Worm (Caenorhabditis elegans) whole organism, L4 larva: ENCODE results near the gene F13E9.15.
A peak's percentile ranks its signal among the peaks of the same experiment; 100 is the strongest.

Experiments used
- F26F4.8 ChIP-seq: fragments of 200-800 bp; sonication (Bioruptor generic); conservative IDR thresholded peaks from 2 replicates; pipeline ENCODE4 v1.3.6; 2022; ENCODE audit warnings: missing genetic modification characterization, missing compliant biosample characterization
- Y105C5A.15 ChIP-seq: fragments of 200-800 bp; sonication (Bioruptor generic); IDR thresholded peaks from 2 replicates; pipeline ENCODE4 v1.3.6; 2022; ENCODE audit warnings: missing genetic modification characterization, missing compliant biosample characterization
- Y48G9A.11 ChIP-seq: fragments of 200-800 bp; sonication (Bioruptor generic); IDR thresholded peaks from 2 replicates; pipeline ENCODE4 v1.3.6; 2022; ENCODE audit warnings: missing genetic modification reagents, missing genetic modification characterization, missing compliant biosample characterization
- ZK337.2 ChIP-seq: fragments of 200-800 bp; sonication (Bioruptor generic); IDR thresholded peaks from 2 replicates; pipeline ENCODE4 v1.3.6; 2022; ENCODE audit warnings: missing genetic modification reagents, missing genetic modification characterization, missing compliant biosample characterization
- ZK546.5 ChIP-seq, 2 experiments: sonication (generic microtip); optimal IDR thresholded peaks; 2 replicates each; lab custom pipeline; 2017; ENCODE audit warnings: missing biosample characterization in 2 of 2, missing genetic modification characterization in 2 of 2
- arid-1 ChIP-seq: fragments of 200-800 bp; sonication (Bioruptor generic); conservative IDR thresholded peaks from 2 replicates; pipeline ENCODE4 v1.3.6; 2022; ENCODE audit warnings: missing genetic modification reagents, missing genetic modification characterization, missing compliant biosample characterization
- attf-4 ChIP-seq: sonication (generic microtip); optimal IDR thresholded peaks from 3 replicates; lab custom pipeline; 2017; ENCODE audit warnings: missing biosample characterization, missing genetic modification characterization
- ceh-20 ChIP-seq: fragments of 200-800 bp; sonication (Bioruptor generic); IDR thresholded peaks from 2 replicates; pipeline ENCODE4 v1.3.6; 2022; ENCODE audit warnings: missing genetic modification reagents, missing genetic modification characterization, missing compliant biosample characterization
- ceh-44 ChIP-seq: fragments of 200-800 bp; sonication (Bioruptor generic); IDR thresholded peaks from 2 replicates; pipeline ENCODE4 v1.3.6; 2022; ENCODE audit warnings: missing genetic modification reagents, missing genetic modification characterization, missing compliant biosample characterization
- ctbp-1 ChIP-seq: fragments of 200-800 bp; sonication (Bioruptor generic); IDR thresholded peaks from 2 replicates; pipeline ENCODE4 v1.3.6; 2022; ENCODE audit warnings: missing genetic modification reagents, missing genetic modification characterization, missing compliant biosample characterization
- daf-12 ChIP-seq: fragments of 150-350 bp; optimal IDR thresholded peaks from 2 replicates; lab custom pipeline; 2014; ENCODE audit warnings: missing biosample characterization, missing genetic modification reagents, missing genetic modification characterization
- daf-16 ChIP-seq, 3 experiments: sonication (generic microtip); optimal IDR thresholded peaks; 2 replicates each; lab custom pipeline; 2016 to 2017; ENCODE audit warnings: missing genetic modification characterization in 3 of 3, missing genetic modification reagents in 3 of 3, mild to moderate bottlenecking in 2 of 3, missing compliant biosample characterization in 2 of 3, missing biosample characterization in 1 of 3, moderate library complexity in 1 of 3
- daf-19 ChIP-seq: fragments of 200-800 bp; sonication (Bioruptor generic); conservative IDR thresholded peaks from 2 replicates; pipeline ENCODE4 v1.3.6; 2022; ENCODE audit warnings: missing genetic modification characterization, missing compliant biosample characterization
- dmd-6 ChIP-seq: fragments of 200-800 bp; sonication (Bioruptor generic); IDR thresholded peaks from 2 replicates; pipeline ENCODE4 v1.3.6; 2022; ENCODE audit warnings: missing genetic modification reagents, missing genetic modification characterization, missing compliant biosample characterization
- dmd-8 ChIP-seq: fragments of 200-800 bp; sonication (Bioruptor generic); IDR thresholded peaks from 2 replicates; pipeline ENCODE4 v1.3.6; 2022; ENCODE audit warnings: missing genetic modification characterization, missing compliant biosample characterization
- dve-1 ChIP-seq: sonication (generic microtip); optimal IDR thresholded peaks from 2 replicates; lab custom pipeline; 2017; ENCODE audit warnings: antibody characterized with exemption, mild to moderate bottlenecking, missing genetic modification characterization, missing compliant biosample characterization; ENCODE audit not compliant: insufficient read depth
- fkh-10 ChIP-seq: fragments of 150-350 bp; optimal IDR thresholded peaks from 2 replicates; lab custom pipeline; 2014; ENCODE audit warnings: missing biosample characterization, missing genetic modification reagents, missing genetic modification characterization
- hlh-30 ChIP-seq: sonication (generic microtip); optimal IDR thresholded peaks from 2 replicates; lab custom pipeline; 2017; ENCODE audit warnings: antibody characterized with exemption, mild to moderate bottlenecking, missing genetic modification characterization, missing compliant biosample characterization; ENCODE audit not compliant: insufficient read depth
- hmg-1.1 ChIP-seq: fragments of 200-800 bp; sonication (Bioruptor generic); IDR thresholded peaks from 2 replicates; pipeline ENCODE4 v1.3.6; 2022; ENCODE audit warnings: missing genetic modification reagents, missing genetic modification characterization, missing compliant biosample characterization
- lim-7 ChIP-seq: fragments of 200-800 bp; sonication (Bioruptor generic); IDR thresholded peaks from 2 replicates; pipeline ENCODE4 v1.3.6; 2022; ENCODE audit warnings: missing genetic modification characterization, missing compliant biosample characterization
- lin-1 ChIP-seq: fragments of 200-800 bp; sonication (Bioruptor generic); IDR thresholded peaks from 2 replicates; pipeline ENCODE4 v1.3.6; 2022; ENCODE audit warnings: missing genetic modification reagents, missing genetic modification characterization, missing compliant biosample characterization
- lin-15B ChIP-seq: fragments of 150-350 bp; sonication (generic microtip); optimal IDR thresholded peaks from 3 replicates; lab custom pipeline; 2014; ENCODE audit warnings: missing biosample characterization, missing genetic modification characterization
- lir-3 ChIP-seq: sonication (generic microtip); optimal IDR thresholded peaks from 2 replicates; lab custom pipeline; 2016; ENCODE audit warnings: mild to moderate bottlenecking, missing genetic modification characterization, missing compliant biosample characterization
- lsy-2 ChIP-seq, 2 experiments: fragments of 150-350 bp in 1 of 2; sonication (generic microtip) in 1 of 2; optimal IDR thresholded peaks; 2 replicates each; lab custom pipeline; 2014 to 2017; ENCODE audit warnings: missing biosample characterization in 2 of 2, missing genetic modification characterization in 2 of 2
- mxl-2 ChIP-seq: fragments of 200-800 bp; sonication (Bioruptor generic); conservative IDR thresholded peaks from 2 replicates; pipeline ENCODE4 v1.3.6; 2022; ENCODE audit warnings: missing genetic modification reagents, missing genetic modification characterization, missing compliant biosample characterization
- nhr-102 ChIP-seq: sonication (generic microtip); optimal IDR thresholded peaks from 2 replicates; lab custom pipeline; 2016; ENCODE audit warnings: mild to moderate bottlenecking, missing genetic modification characterization, moderate library complexity, missing compliant biosample characterization
- nhr-11 ChIP-seq: fragments of 150-350 bp; optimal IDR thresholded peaks from 2 replicates; lab custom pipeline; 2014; ENCODE audit warnings: missing biosample characterization, missing genetic modification characterization
- nhr-28 ChIP-seq: fragments of 150-350 bp; optimal IDR thresholded peaks from 2 replicates; lab custom pipeline; 2014; ENCODE audit warnings: missing biosample characterization, missing genetic modification characterization
- nhr-42 ChIP-seq: fragments of 200-800 bp; sonication (Bioruptor generic); IDR thresholded peaks from 2 replicates; pipeline ENCODE4 v1.3.6; 2022; ENCODE audit warnings: missing genetic modification characterization, missing compliant biosample characterization
- nhr-76 ChIP-seq: fragments of 150-350 bp; optimal IDR thresholded peaks from 2 replicates; lab custom pipeline; 2014; ENCODE audit warnings: missing biosample characterization, missing genetic modification characterization
- nhr-77 ChIP-seq: fragments of 150-350 bp; optimal IDR thresholded peaks from 2 replicates; lab custom pipeline; 2014; ENCODE audit warnings: missing biosample characterization, missing genetic modification characterization
- php-3 ChIP-seq: fragments of 200-800 bp; sonication (Bioruptor generic); IDR thresholded peaks from 2 replicates; pipeline ENCODE4 v1.3.6; 2022; ENCODE audit warnings: missing genetic modification reagents, missing genetic modification characterization, missing compliant biosample characterization
- pqm-1 ChIP-seq: sonication (generic microtip); optimal IDR thresholded peaks from 2 replicates; lab custom pipeline; 2017; ENCODE audit warnings: missing biosample characterization, missing genetic modification characterization
- rbr-2 ChIP-seq: sonication (generic microtip); optimal IDR thresholded peaks from 2 replicates; lab custom pipeline; 2016; ENCODE audit warnings: missing genotype, missing genetic modification characterization, missing compliant biosample characterization
- skn-1 ChIP-seq: fragments of 150-350 bp; optimal IDR thresholded peaks from 2 replicates; lab custom pipeline; 2014; ENCODE audit warnings: missing biosample characterization, missing genetic modification characterization
- spr-1 ChIP-seq: sonication (generic microtip); optimal IDR thresholded peaks from 2 replicates; lab custom pipeline; 2016; ENCODE audit warnings: mild to moderate bottlenecking, missing genetic modification characterization, missing compliant biosample characterization
- spr-3 ChIP-seq: fragments of 200-800 bp; sonication (Bioruptor generic); optimal IDR thresholded peaks from 2 replicates; lab custom pipeline; 2018; ENCODE audit warnings: mild to moderate bottlenecking, missing genetic modification characterization, missing compliant biosample characterization
- unc-39 ChIP-seq: sonication (generic microtip); optimal IDR thresholded peaks from 2 replicates; lab custom pipeline; 2017; ENCODE audit warnings: missing biosample characterization, missing genetic modification characterization
- unc-62 ChIP-seq, 3 experiments: fragments of 150-350 bp in 1 of 3; sonication (generic microtip); optimal IDR thresholded peaks in 2 of 3; peaks in 1 of 3; 1 replicate in 1 of 3; 2 replicates in 2 of 3; lab custom pipeline; 2014 to 2017; ENCODE audit warnings: missing biosample characterization in 3 of 3, missing genetic modification characterization in 3 of 3, missing genetic modification reagents in 3 of 3, missing genotype in 1 of 3
- zag-1 ChIP-seq: fragments of 150-350 bp; optimal IDR thresholded peaks from 2 replicates; lab custom pipeline; 2014; ENCODE audit warnings: missing biosample characterization, missing genetic modification characterization
- zfp-3 ChIP-seq: fragments of 200-800 bp; sonication (Bioruptor generic); conservative IDR thresholded peaks from 2 replicates; pipeline ENCODE4 v1.3.6; 2022; ENCODE audit warnings: missing genetic modification reagents, missing genetic modification characterization, missing compliant biosample characterization
- zip-11 ChIP-seq: fragments of 200-800 bp; sonication (Bioruptor generic); IDR thresholded peaks from 2 replicates; pipeline ENCODE4 v1.3.6; 2022; ENCODE audit warnings: missing genetic modification characterization, missing compliant biosample characterization
- ztf-7 ChIP-seq: fragments of 150-350 bp; optimal IDR thresholded peaks from 2 replicates; lab custom pipeline; 2014; ENCODE audit warnings: missing biosample characterization, missing genetic modification characterization

F13E9.15 gene

ce11 chrIV:10933062-10933552, 43.4 kb upstream of the F13E9.15 start, which contains the start of the genes dnc-1 and lsm-7 (continued):
- TF ChIP-seq nhr-77 (tag; lab: Kevin White, UChicago) (peak; percentile 70), F26F4.8 (GFP tag; lab: Robert Waterston, UW) (no peak), skn-1 (tag; lab: Kevin White, UChicago) (no peak), attf-4 (tag; lab: Kevin White, UChicago) (no peak), arid-1 (no peak; the same call in 1 of the 2 replicates), zfp-3 (GFP tag; lab: Robert Waterston, UW) (peak; percentile 81), lin-15B (no peak), lir-3 (tag; lab: Kevin White, UChicago) (no peak), nhr-76 (tag; lab: Kevin White, UChicago) (no peak), lin-1 (GFP tag; lab: Robert Waterston, UW) (peak; percentile 45; the same call in 1 of the 2 replicates), unc-62 (GFP tag; optimal IDR thresholded peaks at IDR 0.05 in 1 of 2; lab: Kevin White, UChicago) (no peak), unc-62 (tag; optimal IDR thresholded peaks at IDR 0.05; lab: Kevin White, UChicago) (no peak), dmd-6 (GFP tag; lab: Robert Waterston, UW) (peak; percentile 71), daf-16 (GFP tag; optimal IDR thresholded peaks at IDR 0.05; lab: Kevin White, UChicago) (no peak), daf-16 (tag; optimal IDR thresholded peaks at IDR 0.05; lab: Kevin White, UChicago) (peak; percentile 82), Y105C5A.15 (GFP tag; lab: Robert Waterston, UW) (no peak), Y48G9A.11 (GFP tag; lab: Robert Waterston, UW) (no peak), mxl-2 (GFP tag; lab: Robert Waterston, UW) (no peak), pqm-1 (tag; lab: Kevin White, UChicago) (no peak), zip-11 (GFP tag; lab: Robert Waterston, UW) (no peak), spr-1 (no peak)

- TF ChIP-seq lin-1 (GFP tag; lab: Robert Waterston, UW) (no peak), hlh-30 (tag; lab: Kevin White, UChicago) (peak; percentile 7)
These were observed 30.1 kb upstream of the F13E9.15 start, which contains the start of gene rbr-2 for ce11 chrIV:10919770-10920169. TSS of gene rbr-2 (plus strand) at chrIV:10920070.

- peak in 1 of 2 experiments; percentile 35 for TF ChIP-seq daf-16 (GFP tag; optimal IDR thresholded peaks at IDR 0.05; lab: Kevin White, UChicago)
- TF ChIP-seq daf-16 (tag; optimal IDR thresholded peaks at IDR 0.05; lab: Kevin White, UChicago), result peak; percentile 62
- no peak for TF ChIP-seq nhr-102 (tag; lab: Kevin White, UChicago)
- TF ChIP-seq arid-1, result 0 out of 2 replicates have a peak, but pooled peaks have one; percentile 36
- TF ChIP-seq fkh-10 (GFP tag; lab: Kevin White, UChicago), result peak; percentile 40
- peak; percentile 75 for TF ChIP-seq ctbp-1 (GFP tag; lab: Robert Waterston, UW)
- no peak for TF ChIP-seq php-3
- TF ChIP-seq ztf-7 (tag; lab: Kevin White, UChicago), result no peak
- peak; percentile 50 to 75 for TF ChIP-seq lsy-2 (tag; optimal IDR thresholded peaks at IDR 0.05; lab: Kevin White, UChicago)
- TF ChIP-seq nhr-28 (tag; lab: Kevin White, UChicago), result peak; percentile 76
- TF ChIP-seq unc-39 (tag; lab: Kevin White, UChicago), result no peak
- no peak for TF ChIP-seq lim-7 (GFP tag; lab: Robert Waterston, UW)
- TF ChIP-seq daf-12 (tag; lab: Kevin White, UChicago), result no peak
- TF ChIP-seq ceh-44 (GFP tag; lab: Robert Waterston, UW), result 0 out of 2 replicates have a peak, but pooled peaks have one; percentile 4
- TF ChIP-seq spr-3 (GFP tag; lab: Kevin White, UChicago), result peak; percentile 35
- TF ChIP-seq spr-1, result no peak
- TF ChIP-seq mxl-2 (GFP tag; lab: Robert Waterston, UW), result no peak
- no peak for TF ChIP-seq attf-4 (tag; lab: Kevin White, UChicago)
- peak; percentile 42; the same call in 1 of the 2 replicates for TF ChIP-seq nhr-42 (GFP tag; lab: Robert Waterston, UW)
- TF ChIP-seq ZK546.5 (tag; optimal IDR thresholded peaks at IDR 0.05; lab: Kevin White, UChicago), result no peak
- peak; percentile 76 for TF ChIP-seq dve-1 (tag; lab: Kevin White, UChicago)
- TF ChIP-seq Y105C5A.15 (GFP tag; lab: Robert Waterston, UW), result no peak
- no peak for TF ChIP-seq zag-1 (tag; lab: Kevin White, UChicago)
- TF ChIP-seq skn-1 (tag; lab: Kevin White, UChicago), result no peak
- TF ChIP-seq dmd-8 (GFP tag; lab: Robert Waterston, UW), result no peak
- TF ChIP-seq nhr-11 (tag; lab: Kevin White, UChicago), result peak; percentile 77
- peak; percentile 53; the same call in 1 of the 2 replicates for TF ChIP-seq ceh-20 (GFP tag; lab: Robert Waterston, UW)
- no peak for TF ChIP-seq ZK337.2 (GFP tag; lab: Robert Waterston, UW)
- TF ChIP-seq hmg-1.1 (GFP tag; lab: Robert Waterston, UW), result peak; percentile 86
- TF ChIP-seq daf-19 (GFP tag; lab: Robert Waterston, UW), result 0 out of 2 replicates have a peak, but pooled peaks have one; percentile 27
- TF ChIP-seq rbr-2 (tag; lab: Kevin White, UChicago), result no peak
These were observed 29.3 kb upstream of the F13E9.15 start for ce11 chrIV:10918877-10919560.
